Fruit fly (Drosophila melanogaster) whole organism, embryonic: Measurements from ENCODE around the gene CG13930.
A peak's percentile ranks its signal among the peaks of the same experiment; 100 is the strongest.

ENCODE experiments used
- Atf3 ChIP-seq: fragments of 200-800 bp; sonication (Bioruptor generic); optimal IDR thresholded peaks from 3 replicates; lab custom pipeline; 2016; ENCODE audit warnings: missing biosample characterization, missing genetic modification characterization
- Bgb ChIP-seq: fragments of 200-800 bp; sonication (Bioruptor generic); IDR thresholded peaks from 2 replicates; pipeline ENCODE4 v1.3.6; 2022; ENCODE audit warnings: missing biosample characterization, missing genetic modification characterization; ENCODE audit not compliant: partially characterized antibody
- Bteb2 ChIP-seq: fragments of 200-800 bp; sonication (Bioruptor generic); optimal IDR thresholded peaks from 2 replicates; lab custom pipeline; 2016; ENCODE audit warnings: missing biosample characterization, missing genetic modification characterization
- C15 ChIP-seq: fragments of 200-800 bp; sonication (Bioruptor generic); IDR thresholded peaks from 3 replicates; pipeline ENCODE4 v1.3.6; 2022; ENCODE audit warnings: missing biosample characterization, missing genetic modification characterization
- CG10274 ChIP-seq: fragments of 200-800 bp; sonication (Bioruptor generic); optimal IDR thresholded peaks from 3 replicates; lab custom pipeline; 2017; ENCODE audit warnings: missing biosample characterization, mild to moderate bottlenecking, missing genetic modification characterization
- CG10321 ChIP-seq: fragments of 200-800 bp; sonication (Bioruptor generic); IDR thresholded peaks from 2 replicates; pipeline ENCODE4 v1.3.6; 2022; ENCODE audit warnings: missing biosample characterization, missing genetic modification characterization
- CG10654 ChIP-seq: fragments of 200-800 bp; sonication (Bioruptor generic); optimal IDR thresholded peaks from 2 replicates; lab custom pipeline; 2016; ENCODE audit warnings: missing biosample characterization, missing genetic modification characterization
- CG11085 ChIP-seq: fragments of 200-800 bp; sonication (Bioruptor generic); IDR thresholded peaks from 2 replicates; pipeline ENCODE4 v1.3.6; 2022; ENCODE audit warnings: missing biosample characterization, missing genetic modification characterization
- CG12104 ChIP-seq: fragments of 200-800 bp; sonication (Bioruptor generic); optimal IDR thresholded peaks from 3 replicates; lab custom pipeline; 2016; ENCODE audit warnings: missing biosample characterization, missing genetic modification characterization
- CG1233 ChIP-seq: fragments of 200-800 bp; sonication (Bioruptor generic); optimal IDR thresholded peaks from 4 replicates; lab custom pipeline; 2018; ENCODE audit warnings: missing biosample characterization, mild to moderate bottlenecking, missing genetic modification characterization
- CG1647 ChIP-seq: fragments of 200-800 bp; sonication (Bioruptor generic); optimal IDR thresholded peaks from 3 replicates; lab custom pipeline; 2016; ENCODE audit warnings: missing biosample characterization, missing genetic modification characterization
- CG32767 ChIP-seq: fragments of 200-800 bp; sonication (Bioruptor generic); IDR thresholded peaks from 2 replicates; pipeline ENCODE4 v1.3.6; 2022; ENCODE audit warnings: missing biosample characterization, missing genetic modification characterization
- CG43689 ChIP-seq: fragments of 200-800 bp; sonication (Bioruptor generic); IDR thresholded peaks from 2 replicates; pipeline ENCODE4 v1.3.6; 2022; ENCODE audit warnings: missing biosample characterization, missing genetic modification characterization
- CG4617 ChIP-seq: fragments of 200-800 bp; sonication (Bioruptor generic); optimal IDR thresholded peaks from 3 replicates; lab custom pipeline; 2016; ENCODE audit warnings: missing biosample characterization, missing genetic modification characterization, borderline replicate concordance
- CG4707 ChIP-seq: fragments of 200-800 bp; sonication (Bioruptor generic); optimal IDR thresholded peaks from 2 replicates; lab custom pipeline; 2018; ENCODE audit warnings: missing biosample characterization, mild to moderate bottlenecking, missing genetic modification characterization, moderate library complexity
- CG5953 ChIP-seq: fragments of 200-800 bp; sonication (Bioruptor generic); IDR thresholded peaks from 2 replicates; pipeline ENCODE4 v1.3.6; 2022; ENCODE audit warnings: missing biosample characterization, missing genetic modification characterization
- CG6689 ChIP-seq: fragments of 200-800 bp; sonication (Bioruptor generic); IDR thresholded peaks from 2 replicates; pipeline ENCODE4 v1.3.6; 2022; ENCODE audit warnings: missing biosample characterization, missing genetic modification characterization
- CG6765 ChIP-seq: fragments of 200-800 bp; sonication (Bioruptor generic); optimal IDR thresholded peaks from 3 replicates; lab custom pipeline; 2017; ENCODE audit warnings: missing biosample characterization, mild to moderate bottlenecking, missing genetic modification characterization
- CG7372 ChIP-seq: fragments of 200-800 bp; sonication (Bioruptor generic); IDR thresholded peaks from 2 replicates; pipeline ENCODE4 v1.3.6; 2022; ENCODE audit warnings: missing biosample characterization, missing genetic modification characterization
- CG8290 ChIP-seq, 3 experiments: fragments of 200-800 bp; sonication (Bioruptor generic); optimal IDR thresholded peaks; 2 replicates each; lab custom pipeline; 2016 to 2019; ENCODE audit warnings: missing biosample characterization in 3 of 3, missing genetic modification characterization in 3 of 3, mild to moderate bottlenecking in 2 of 3, moderate library complexity in 1 of 3
- CG9609 ChIP-seq: fragments of 200-800 bp; sonication (Bioruptor generic); optimal IDR thresholded peaks from 3 replicates; lab custom pipeline; 2016; ENCODE audit warnings: missing biosample characterization, missing genetic modification characterization
- Camta ChIP-seq: fragments of 200-800 bp; sonication (Bioruptor generic); optimal IDR thresholded peaks from 2 replicates; lab custom pipeline; 2016; ENCODE audit warnings: missing biosample characterization, missing genetic modification characterization
- Deaf1 ChIP-seq: fragments of 200-800 bp; optimal IDR thresholded peaks from 3 replicates; lab custom pipeline; 2019; ENCODE audit warnings: missing biosample characterization, mild to moderate bottlenecking, missing genetic modification characterization, moderate library complexity
- Doc2 ChIP-seq: fragments of 200-800 bp; sonication (Bioruptor generic); IDR thresholded peaks from 2 replicates; pipeline ENCODE4 v1.3.6; 2022; ENCODE audit warnings: missing biosample characterization, missing genetic modification characterization
- Elba2 ChIP-seq: fragments of 200-800 bp; sonication (Bioruptor generic); optimal IDR thresholded peaks from 3 replicates; lab custom pipeline; 2016; ENCODE audit warnings: missing biosample characterization, missing genetic modification characterization
- Ets97D ChIP-seq: fragments of 200-800 bp; sonication (Bioruptor generic); optimal IDR thresholded peaks from 3 replicates; lab custom pipeline; 2016; ENCODE audit warnings: missing biosample characterization, missing genetic modification characterization
- Fer1 ChIP-seq: fragments of 200-800 bp; sonication (Bioruptor generic); optimal IDR thresholded peaks from 2 replicates; lab custom pipeline; 2017; ENCODE audit warnings: missing biosample characterization, mild to moderate bottlenecking, missing genetic modification characterization
- Jarid2 ChIP-seq: fragments of 200-800 bp; sonication (Bioruptor generic); optimal IDR thresholded peaks from 3 replicates; lab custom pipeline; 2017; ENCODE audit warnings: mild to moderate bottlenecking, missing biosample characterization, missing genetic modification reagents, missing genetic modification characterization
- Optix ChIP-seq: fragments of 200-800 bp; sonication (Bioruptor generic); IDR thresholded peaks from 3 replicates; pipeline ENCODE4 v1.3.6; 2022; ENCODE audit warnings: missing biosample characterization, missing genetic modification characterization
- Vsx1 ChIP-seq: fragments of 200-800 bp; sonication (Bioruptor generic); optimal IDR thresholded peaks from 2 replicates; lab custom pipeline; 2017; ENCODE audit warnings: missing biosample characterization, mild to moderate bottlenecking, missing genetic modification characterization, missing genetic modification reagents
- abd-A ChIP-seq: fragments of 200-800 bp; sonication (Bioruptor generic); optimal IDR thresholded peaks from 3 replicates; lab custom pipeline; 2019; ENCODE audit warnings: missing biosample characterization, mild to moderate bottlenecking, missing genetic modification characterization, moderate library complexity
- amos ChIP-seq: fragments of 200-800 bp; sonication (Bioruptor generic); IDR thresholded peaks from 2 replicates; pipeline ENCODE4 v1.3.6; 2022; ENCODE audit warnings: missing biosample characterization, missing genetic modification characterization; ENCODE audit not compliant: partially characterized antibody
- ara ChIP-seq: fragments of 200-800 bp; sonication (Bioruptor generic); IDR thresholded peaks from 2 replicates; pipeline ENCODE4 v1.3.6; 2022; ENCODE audit warnings: missing biosample characterization, missing genetic modification characterization
- corto ChIP-seq: fragments of 200-800 bp; sonication (Bioruptor generic); optimal IDR thresholded peaks from 2 replicates; lab custom pipeline; 2016; ENCODE audit warnings: missing biosample characterization, mild to moderate bottlenecking, missing genetic modification characterization, moderate library complexity
- crc ChIP-seq: fragments of 200-800 bp; sonication (Bioruptor generic); optimal IDR thresholded peaks from 2 replicates; lab custom pipeline; 2016; ENCODE audit warnings: missing biosample characterization, missing genetic modification characterization
- crp ChIP-seq, 2 experiments: fragments of 200-800 bp; sonication (Bioruptor generic); optimal IDR thresholded peaks; 2 replicates in 1 of 2; 3 replicates in 1 of 2; lab custom pipeline; 2017; ENCODE audit warnings: missing biosample characterization in 2 of 2, missing genetic modification characterization in 2 of 2, mild to moderate bottlenecking in 1 of 2, moderate library complexity in 1 of 2
- danr ChIP-seq: fragments of 200-800 bp; sonication (Bioruptor generic); IDR thresholded peaks from 2 replicates; pipeline ENCODE4 v1.3.6; 2022; ENCODE audit warnings: missing biosample characterization, missing genetic modification characterization
- dati ChIP-seq: fragments of 200-800 bp; sonication (Bioruptor generic); IDR thresholded peaks from 2 replicates; pipeline ENCODE4 v1.3.6; 2022; ENCODE audit warnings: missing biosample characterization, missing genetic modification characterization
- ems ChIP-seq: fragments of 200-800 bp; sonication (Bioruptor generic); optimal IDR thresholded peaks from 3 replicates; lab custom pipeline; 2016; ENCODE audit warnings: missing biosample characterization, missing genetic modification characterization
- eyg ChIP-seq: fragments of 200-800 bp; sonication (Bioruptor generic); optimal IDR thresholded peaks from 3 replicates; lab custom pipeline; 2016; ENCODE audit warnings: missing biosample characterization, missing genetic modification characterization
- kni ChIP-seq: fragments of 200-800 bp; sonication (Bioruptor generic); optimal IDR thresholded peaks from 3 replicates; lab custom pipeline; 2017; ENCODE audit warnings: mild to moderate bottlenecking, missing biosample characterization, missing genetic modification reagents, missing genetic modification characterization
- lilli ChIP-seq: fragments of 200-800 bp; sonication (Bioruptor generic); optimal IDR thresholded peaks from 3 replicates; lab custom pipeline; 2016; ENCODE audit warnings: missing biosample characterization, missing genetic modification characterization
- odd ChIP-seq: fragments of 200-800 bp; sonication (Bioruptor generic); optimal IDR thresholded peaks from 2 replicates; lab custom pipeline; 2017; ENCODE audit warnings: missing biosample characterization, mild to moderate bottlenecking, missing genetic modification characterization
- otp ChIP-seq: fragments of 200-800 bp; sonication (Bioruptor generic); IDR thresholded peaks from 3 replicates; pipeline ENCODE4, ENCODE4 v1.3.6; 2022; ENCODE audit warnings: missing biosample characterization, missing genetic modification characterization
- phol ChIP-seq: fragments of 200-800 bp; sonication (Bioruptor generic); optimal IDR thresholded peaks from 3 replicates; lab custom pipeline; 2018; ENCODE audit warnings: missing biosample characterization, mild to moderate bottlenecking, missing genetic modification characterization, moderate library complexity
- sens-2 ChIP-seq: fragments of 200-800 bp; sonication (Bioruptor generic); IDR thresholded peaks from 2 replicates; pipeline ENCODE4 v1.3.6; 2022; ENCODE audit warnings: missing biosample characterization, missing genetic modification characterization
- sr ChIP-seq: fragments of 200-800 bp; sonication (Bioruptor generic); IDR thresholded peaks from 3 replicates; pipeline ENCODE4 v1.3.6; 2022; ENCODE audit warnings: missing biosample characterization, missing genetic modification characterization
- trh ChIP-seq: fragments of 200-800 bp; sonication (Bioruptor generic); optimal IDR thresholded peaks from 2 replicates; lab custom pipeline; 2016; ENCODE audit warnings: missing biosample characterization, missing genetic modification characterization
- wdn ChIP-seq: fragments of 200-800 bp; sonication (Bioruptor generic); IDR thresholded peaks from 2 replicates; pipeline ENCODE4 v1.3.6; 2022; ENCODE audit warnings: missing biosample characterization, missing genetic modification characterization
- zen2 ChIP-seq: fragments of 200-800 bp; sonication (Bioruptor generic); IDR thresholded peaks from 3 replicates; pipeline ENCODE4 v1.3.6; 2022; ENCODE audit warnings: missing biosample characterization, missing genetic modification characterization; ENCODE audit not compliant: partially characterized antibody

The CG13930 gene

dm6 chr3L:1639185-1639812 lies 33.2 kb downstream of the CG13930 start, which contains the start of the genes Mettl2 and Bgb (continued):
- 0 out of 3 replicates have a peak, but pooled peaks have one; percentile 34 for TF ChIP-seq otp
- TF ChIP-seq Doc2 (GFP tag; lab: Robert Waterston, UW): peak; percentile 57; the same call in 1 of the 2 replicates
- TF ChIP-seq kni: peak; percentile 25
- no peak for TF ChIP-seq trh (GFP tag; lab: Kevin White, UChicago)
- TF ChIP-seq CG9609 (GFP tag; lab: Kevin White, UChicago): peak; percentile 81
- TF ChIP-seq sens-2 (GFP tag; lab: Robert Waterston, UW): no peak
- TF ChIP-seq Optix (GFP tag; lab: Robert Waterston, UW): peak; percentile 52; the same call in 1 of the 3 replicates
- TF ChIP-seq Vsx1 (GFP tag; lab: Kevin White, UChicago): no peak
- no peak for TF ChIP-seq sr
- TF ChIP-seq CG10321 (GFP tag; lab: Robert Waterston, UW): no peak
- TF ChIP-seq crp (GFP tag; optimal IDR thresholded peaks at IDR 0.05; lab: Kevin White, UChicago): peak in 1 of 2 experiments; percentile 42
- TF ChIP-seq wdn: peak; percentile 59; the same call in 1 of the 2 replicates
- peak; percentile 69 for TF ChIP-seq Ets97D (GFP tag; lab: Kevin White, UChicago)
- peak; percentile 80 for TF ChIP-seq danr (GFP tag; lab: Robert Waterston, UW)
- TF ChIP-seq odd: no peak
- TF ChIP-seq CG7372 (GFP tag; lab: Robert Waterston, UW): peak; percentile 83
- peak; percentile 75 for TF ChIP-seq CG1647 (GFP tag; lab: Kevin White, UChicago)
- TF ChIP-seq phol (tag; lab: Kevin White, UChicago): peak; percentile 87
- TF ChIP-seq dati (GFP tag; lab: Robert Waterston, UW): no peak
- TF ChIP-seq CG4617 (GFP tag; lab: Kevin White, UChicago): peak; percentile 59
- peak; percentile 56 for TF ChIP-seq Bteb2 (GFP tag; lab: Kevin White, UChicago)
- TF ChIP-seq CG11085 (GFP tag; lab: Robert Waterston, UW): peak; percentile 45; the same call in 1 of the 2 replicates
- TF ChIP-seq Deaf1: peak; percentile 27
- TF ChIP-seq eyg: peak; percentile 73
- TF ChIP-seq CG32767 (GFP tag; lab: Robert Waterston, UW): peak; percentile 86
- peak; percentile 26 for TF ChIP-seq CG10274 (GFP tag; lab: Kevin White, UChicago)
- TF ChIP-seq lilli (GFP tag; lab: Kevin White, UChicago): peak; percentile 90
- peak; percentile 71 for TF ChIP-seq CG1233
- peak; percentile 23 for TF ChIP-seq Elba2
- TF ChIP-seq Atf3 (GFP tag; lab: Kevin White, UChicago): peak; percentile 71
- TF ChIP-seq ara (GFP tag; lab: Robert Waterston, UW): peak; percentile 67
- TF ChIP-seq CG4707 (GFP tag; lab: Kevin White, UChicago): no peak
- TF ChIP-seq Bgb (GFP tag; lab: Robert Waterston, UW): peak; percentile 88
- TF ChIP-seq CG10654 (GFP tag; lab: Kevin White, UChicago): peak; percentile 68
- no peak for TF ChIP-seq corto (GFP tag; lab: Kevin White, UChicago)
- no peak for TF ChIP-seq abd-A
- TF ChIP-seq CG5953 (GFP tag; lab: Robert Waterston, UW): no peak
- peak; percentile 46; the same call in 1 of the 3 replicates for TF ChIP-seq C15 (GFP tag; lab: Robert Waterston, UW)
- no peak for TF ChIP-seq Jarid2 (GFP tag; lab: Kevin White, UChicago)
- TF ChIP-seq CG12104 (GFP tag; lab: Kevin White, UChicago): peak; percentile 51
- TF ChIP-seq CG6689 (GFP tag; lab: Robert Waterston, UW): peak; percentile 88
- peak; percentile 75 for TF ChIP-seq Camta (GFP tag; lab: Kevin White, UChicago)
- TF ChIP-seq Fer1 (GFP tag; lab: Kevin White, UChicago): peak; percentile 58
- TF ChIP-seq crc (GFP tag; lab: Kevin White, UChicago): peak; percentile 57
- peak; percentile 82 for TF ChIP-seq ems
- no peak for TF ChIP-seq CG43689 (GFP tag; lab: Robert Waterston, UW)
- TF ChIP-seq amos: peak; percentile 66
- no peak for TF ChIP-seq zen2
- peak; percentile 57 for TF ChIP-seq CG8290 (GFP tag; optimal IDR thresholded peaks at IDR 0.05; lab: Kevin White, UChicago)
- no peak for TF ChIP-seq CG8290 (tag; optimal IDR thresholded peaks at IDR 0.05; lab: Kevin White, UChicago)
- peak; percentile 34 for TF ChIP-seq CG6765 (GFP tag; lab: Kevin White, UChicago)
